Worm (Caenorhabditis elegans): Measurements from ENCODE around the gene srx-4.

srx-4 gene

DNA sequence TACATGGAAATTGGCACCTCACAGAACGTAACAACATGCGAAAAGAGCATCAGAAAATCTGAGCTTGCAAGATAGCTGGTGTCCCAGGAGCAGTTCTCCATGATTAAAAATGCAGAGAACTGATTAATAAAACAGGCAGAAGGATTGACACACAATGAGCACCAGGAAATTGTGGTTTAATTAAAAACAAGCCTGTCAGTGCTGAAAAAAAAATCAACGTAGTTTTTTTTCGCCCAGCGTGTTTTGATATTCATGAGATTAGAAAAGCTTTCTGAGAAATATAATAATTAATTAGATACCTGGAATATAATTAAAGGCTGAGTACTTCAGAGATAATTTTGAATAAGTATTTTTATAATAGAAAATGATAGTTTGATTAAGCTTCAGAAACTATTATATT is 34.9 kb downstream of the srx-4 start, which contains the start of gene srh-246:
Gene srh-246 (minus strand): TSS at position 101 of the 400 bp plus-strand sequence.
- TF ChIP-seq zip-8 (tag; optimal IDR thresholded peaks at IDR 0.05) (no peak), lin-32 (GFP tag; optimal IDR thresholded peaks at IDR 0.05) (no peak), elt-3 (tag; optimal IDR thresholded peaks at IDR 0.05) (no peak), ceh-83 (GFP tag; optimal IDR thresholded peaks at IDR 0.05) (no peak), nhr-28 (tag; optimal IDR thresholded peaks at IDR 0.05) (no peak), mep-1 (tag; optimal IDR thresholded peaks at IDR 0.05) (no peak), nhr-237 (tag; optimal IDR thresholded peaks at IDR 0.05) (no peak), ceh-43 (GFP tag; optimal IDR thresholded peaks at IDR 0.05) (no peak), mls-2 (tag; optimal IDR thresholded peaks at IDR 0.05) (no peak), snpc-4 (tag; optimal IDR thresholded peaks at IDR 0.05) (no peak), sem-2 (GFP tag; optimal IDR thresholded peaks at IDR 0.05) (no peak)

DNA sequence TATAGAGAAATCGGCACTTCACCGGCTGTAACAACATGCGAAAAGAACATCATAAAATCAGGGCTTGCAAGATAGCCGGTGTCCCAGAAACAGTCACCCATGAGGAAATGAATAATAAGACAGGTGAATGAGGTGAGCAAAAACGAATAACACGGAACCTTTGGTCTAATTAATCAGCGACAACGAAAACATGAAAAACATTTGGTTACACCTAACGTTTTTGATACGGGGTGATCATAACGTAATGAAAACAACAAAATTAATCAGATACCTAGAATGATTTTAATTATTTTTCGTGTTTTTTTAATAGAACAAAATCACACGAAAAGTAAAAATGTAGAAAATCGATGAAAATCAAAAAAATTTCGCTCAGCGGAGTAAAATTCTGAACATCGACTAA is 36.7 kb downstream of the srx-4 start, which contains the start of gene srh-245:
Gene srh-245 (minus strand): TSS at position 101 of the 400 bp plus-strand sequence.
- TF ChIP-seq lsy-2 (tag; optimal IDR thresholded peaks at IDR 0.05) (no peak), bed-3 (GFP tag; optimal IDR thresholded peaks at IDR 0.05) (no peak), lin-32 (GFP tag; optimal IDR thresholded peaks at IDR 0.05) (no peak), ces-1 (GFP tag; optimal IDR thresholded peaks at IDR 0.05) (no peak)

DNA sequence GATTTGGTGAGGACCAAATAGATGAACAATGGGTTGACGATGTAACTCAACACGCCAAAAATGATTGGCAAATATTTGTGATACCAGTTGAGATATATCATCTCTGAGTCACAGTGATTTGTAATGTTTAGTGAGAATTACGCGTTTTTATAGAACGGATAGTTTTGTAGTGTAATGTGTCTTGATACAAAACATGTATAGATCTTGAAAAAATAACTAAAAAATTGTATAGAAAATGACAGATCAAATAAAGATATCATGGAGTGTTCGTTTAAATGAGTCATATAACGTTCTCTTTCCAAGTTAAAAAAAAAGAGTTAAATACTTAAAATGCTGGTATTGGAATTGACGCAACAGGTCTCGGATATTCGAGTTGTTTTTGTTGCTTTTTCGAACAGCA is 38.2 kb downstream of the srx-4 start, which contains the start of gene srj-6:
Gene srj-6 (minus strand): TSS at position 101 of the 400 bp plus-strand sequence.
- TF ChIP-seq nhr-237 (tag; optimal IDR thresholded peaks at IDR 0.05), result no peak
- no peak for TF ChIP-seq hlh-1 (tag; optimal IDR thresholded peaks at IDR 0.05)
- no peak for TF ChIP-seq ceh-39 (tag; optimal IDR thresholded peaks at IDR 0.05)
- TF ChIP-seq mls-2 (tag; optimal IDR thresholded peaks at IDR 0.05), result no peak
- TF ChIP-seq drap-1 (GFP tag; optimal IDR thresholded peaks at IDR 0.05), result no peak

DNA sequence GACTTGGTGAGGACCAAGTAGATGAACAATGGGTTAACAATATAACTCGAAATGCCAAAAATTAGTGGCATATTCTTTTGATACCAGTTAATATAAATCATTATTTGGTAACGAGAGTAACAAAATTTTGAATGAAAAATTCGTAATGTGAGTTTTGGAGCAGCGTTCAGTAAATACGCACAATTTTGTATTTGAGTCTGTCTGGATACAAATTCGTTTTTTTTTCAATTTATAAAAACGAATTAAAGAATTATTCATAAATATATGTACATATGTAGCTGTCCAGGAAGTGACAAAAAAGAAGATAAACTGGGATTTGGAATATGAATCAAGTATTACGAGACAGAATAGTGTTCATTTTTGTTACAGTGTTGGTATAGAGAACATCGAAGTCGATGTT is 39.6 kb downstream of the srx-4 start, which contains the start of gene srj-5:
Gene srj-5 (minus strand): TSS at position 101 of the 400 bp plus-strand sequence.
- TF ChIP-seq lin-32 (GFP tag; optimal IDR thresholded peaks at IDR 0.05) (no peak), drap-1 (GFP tag; optimal IDR thresholded peaks at IDR 0.05) (no peak), pha-4 (tag; optimal IDR thresholded peaks at IDR 0.05) (no peak), bed-3 (GFP tag; optimal IDR thresholded peaks at IDR 0.05) (no peak), lin-13 (tag; optimal IDR thresholded peaks at IDR 0.05) (no peak), flh-1 (GFP tag; optimal IDR thresholded peaks at IDR 0.05) (no peak), ham-2 (GFP tag; optimal IDR thresholded peaks at IDR 0.05) (no peak), M03D4.4 (tag; optimal IDR thresholded peaks at IDR 0.05) (no peak), elt-3 (tag; optimal IDR thresholded peaks at IDR 0.05) (no peak), cnd-1 (tag; optimal IDR thresholded peaks at IDR 0.05) (no peak), hlh-1 (tag; optimal IDR thresholded peaks at IDR 0.05) (no peak)

DNA sequence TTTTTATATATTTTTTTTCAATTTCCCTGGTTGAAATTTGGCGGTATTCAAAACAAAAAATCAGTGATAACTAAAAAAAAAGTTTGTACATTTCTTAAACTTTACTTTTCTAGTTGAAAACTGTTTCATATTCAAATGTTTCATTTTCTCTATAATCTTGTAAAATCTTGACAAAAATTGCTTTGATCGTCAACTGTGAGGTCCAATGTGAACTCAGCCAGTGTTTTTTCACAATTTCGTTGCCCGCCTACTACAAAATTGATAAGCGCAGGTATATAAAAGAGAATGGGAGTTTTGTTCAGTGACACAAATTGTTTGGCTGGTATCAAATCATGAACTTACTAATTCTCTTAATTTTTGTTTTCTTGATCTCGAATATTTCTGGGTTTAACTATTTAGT is 45.7 kb downstream of the srx-4 start, which contains the start of gene ugt-42:
Gene ugt-42 (plus strand): TSS at position 301 of the 400 bp plus-strand sequence.
- TF ChIP-seq ztf-11 (tag; optimal IDR thresholded peaks at IDR 0.05), result no peak
- no peak for TF ChIP-seq unc-62 (GFP tag; optimal IDR thresholded peaks at IDR 0.05)
- no peak for TF ChIP-seq unc-120 (tag; optimal IDR thresholded peaks at IDR 0.05; ENCODE audit: poor library complexity, severe bottlenecking)
- TF ChIP-seq flh-1 (GFP tag; optimal IDR thresholded peaks at IDR 0.05), result no peak
- no peak for TF ChIP-seq bed-3 (GFP tag; optimal IDR thresholded peaks at IDR 0.05)
- TF ChIP-seq sptf-1 (tag; optimal IDR thresholded peaks at IDR 0.05), result no peak
- no peak for TF ChIP-seq ham-2 (GFP tag; optimal IDR thresholded peaks at IDR 0.05)

DNA sequence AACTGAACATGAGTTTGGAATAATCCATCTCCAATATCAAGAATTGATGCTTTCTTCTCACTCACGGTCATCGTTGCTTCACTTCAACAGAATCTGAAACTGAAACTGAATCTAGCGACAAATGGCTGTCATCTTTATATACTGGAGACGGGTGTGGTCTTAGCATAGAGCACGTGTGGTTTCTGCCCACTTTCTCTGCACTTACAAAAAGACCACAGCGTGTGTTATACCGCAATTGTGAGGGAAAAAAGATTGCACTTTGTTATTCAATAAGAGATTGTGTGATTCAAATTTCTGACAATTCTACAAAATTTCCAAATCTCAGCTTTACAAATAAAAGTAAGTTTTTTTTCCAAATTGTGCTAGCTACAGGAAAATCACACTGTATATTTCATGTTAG is 46.4 kb downstream of the srx-4 start, which contains the start of gene F48G7.12:
Gene F48G7.12 (minus strand): TSS at position 101 of the 400 bp plus-strand sequence.
- no peak for TF ChIP-seq lsy-2 (tag; optimal IDR thresholded peaks at IDR 0.05)
- no peak for TF ChIP-seq ham-2 (GFP tag; optimal IDR thresholded peaks at IDR 0.05)
- no peak for TF ChIP-seq ceh-83 (GFP tag; optimal IDR thresholded peaks at IDR 0.05)
- TF ChIP-seq nhr-2 (tag; optimal IDR thresholded peaks at IDR 0.05), result no peak
- no peak for TF ChIP-seq mab-5 (tag; optimal IDR thresholded peaks at IDR 0.05)
- TF ChIP-seq unc-120 (tag; optimal IDR thresholded peaks at IDR 0.05; ENCODE audit: poor library complexity, severe bottlenecking), result no peak
- no peak for TF ChIP-seq snpc-4 (tag; optimal IDR thresholded peaks at IDR 0.05)
- TF ChIP-seq ceh-39 (tag; optimal IDR thresholded peaks at IDR 0.05), result no peak
- TF ChIP-seq cnd-1 (tag; optimal IDR thresholded peaks at IDR 0.05), result no peak
- TF ChIP-seq mls-2 (tag; optimal IDR thresholded peaks at IDR 0.05), result no peak
- no peak for TF ChIP-seq mep-1 (tag; optimal IDR thresholded peaks at IDR 0.05)
